Worm (Caenorhabditis elegans): ENCODE data around the gene C39B5.10.

- TF ChIP-seq fkh-10 (GFP tag; optimal IDR thresholded peaks at IDR 0.05) (no peak), elt-2 (tag; optimal IDR thresholded peaks at IDR 0.05) (no peak), pha-4 (tag; optimal IDR thresholded peaks at IDR 0.05) (no peak), lin-11 (tag; optimal IDR thresholded peaks at IDR 0.05) (no peak), ama-1 (optimal IDR thresholded peaks at IDR 0.05) (no peak), tbx-2 (tag; optimal IDR thresholded peaks at IDR 0.05) (no peak), K09A11.1 (tag; optimal IDR thresholded peaks at IDR 0.05; ENCODE audit: insufficient read depth) (no peak)
Measured at ce11 chrIII:2240471-2240870, 1.0 kb upstream of the C39B5.10 start, which contains the start of gene srz-56.

Measured in whole organism, late embryonic.